Fruit fly (Drosophila melanogaster): ENCODE measurements around the gene ct.
A peak's percentile ranks its signal among the peaks of the same experiment; 100 is the strongest.

ct gene

dm6 chrX:7651657-7652056 lies 43.4 kb downstream of the ct start:
- TF ChIP-seq CG33017 (tag; optimal IDR thresholded peaks at IDR 0.05) (peak; percentile 55), Crg-1 (GFP tag; optimal IDR thresholded peaks at IDR 0.05) (peak; percentile 9), cic (GFP tag; optimal IDR thresholded peaks at IDR 0.05) (peak; percentile 8), bab1 (GFP tag; optimal IDR thresholded peaks at IDR 0.05) (peak; percentile 41), Mnt (GFP tag; optimal IDR thresholded peaks at IDR 0.05) (peak; percentile 23), toe (GFP tag; optimal IDR thresholded peaks at IDR 0.05) (peak; percentile 21), CG11617 (GFP tag; optimal IDR thresholded peaks at IDR 0.05) (no peak), CG7101 (tag; optimal IDR thresholded peaks at IDR 0.05) (peak; percentile 72), CG5204 (GFP tag; optimal IDR thresholded peaks at IDR 0.05) (peak; percentile 62), ovo (GFP tag; optimal IDR thresholded peaks at IDR 0.05) (no peak), cnc (optimal IDR thresholded peaks at IDR 0.05) (no peak), CG7045 (GFP tag; optimal IDR thresholded peaks at IDR 0.05) (peak; percentile 43), CG12768 (GFP tag; optimal IDR thresholded peaks at IDR 0.05) (peak; percentile 40), Hr96 (GFP tag; optimal IDR thresholded peaks at IDR 0.05) (peak; percentile 58), Clk (GFP tag; optimal IDR thresholded peaks at IDR 0.05) (no peak), kay (GFP tag; ENCODE audit: borderline replicate concordance) (no peak), CG1620 (GFP tag; optimal IDR thresholded peaks at IDR 0.05) (peak; percentile 21), CG14711 (tag; optimal IDR thresholded peaks at IDR 0.05) (peak; percentile 70), tj (GFP tag; optimal IDR thresholded peaks at IDR 0.05) (no peak), pad (GFP tag; optimal IDR thresholded peaks at IDR 0.05) (peak; percentile 54)

DNA sequence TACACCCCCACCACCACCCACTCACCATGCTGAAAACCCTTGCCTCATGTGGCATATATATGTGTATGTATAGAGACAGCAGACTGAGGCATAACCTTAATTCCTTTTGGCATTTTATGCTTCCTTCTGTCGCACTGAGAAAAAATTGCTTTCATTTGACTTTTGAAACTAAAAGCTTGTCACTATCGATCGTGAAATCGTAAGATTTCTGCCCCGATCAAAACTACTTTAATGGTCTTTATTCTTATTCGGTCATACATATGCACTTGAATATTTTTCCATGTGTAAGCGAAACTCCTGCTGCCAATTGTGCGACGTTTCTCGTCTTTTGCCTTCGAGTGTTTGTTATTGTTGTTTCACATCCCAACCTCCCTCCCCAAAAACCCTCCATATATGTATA lies 49.2 kb downstream of the ct start:
- no peak for TF ChIP-seq bab1 (GFP tag; optimal IDR thresholded peaks at IDR 0.05)
- TF ChIP-seq CG7045 (GFP tag; optimal IDR thresholded peaks at IDR 0.05), result no peak
- no peak for TF ChIP-seq pad (GFP tag; optimal IDR thresholded peaks at IDR 0.05)
- TF ChIP-seq Crg-1 (GFP tag; optimal IDR thresholded peaks at IDR 0.05), result no peak
- no peak for TF ChIP-seq Hr96 (GFP tag; optimal IDR thresholded peaks at IDR 0.05)
- no peak for TF ChIP-seq CG33017 (tag; optimal IDR thresholded peaks at IDR 0.05)
- TF ChIP-seq CG14711 (tag; optimal IDR thresholded peaks at IDR 0.05), result no peak
- TF ChIP-seq Mnt (GFP tag; optimal IDR thresholded peaks at IDR 0.05), result no peak
- no peak for TF ChIP-seq cnc (optimal IDR thresholded peaks at IDR 0.05)
- TF ChIP-seq tj (GFP tag; optimal IDR thresholded peaks at IDR 0.05), result no peak
- no peak for TF ChIP-seq CG11617 (GFP tag; optimal IDR thresholded peaks at IDR 0.05)
- no peak for TF ChIP-seq CG12768 (GFP tag; optimal IDR thresholded peaks at IDR 0.05)
- no peak for TF ChIP-seq cic (GFP tag; optimal IDR thresholded peaks at IDR 0.05)
- no peak for TF ChIP-seq toe (GFP tag; optimal IDR thresholded peaks at IDR 0.05)
- no peak for TF ChIP-seq Clk (GFP tag; optimal IDR thresholded peaks at IDR 0.05)
- TF ChIP-seq kay (GFP tag; ENCODE audit: borderline replicate concordance), result no peak
- TF ChIP-seq CG1620 (GFP tag; optimal IDR thresholded peaks at IDR 0.05), result no peak
- no peak for TF ChIP-seq CG7101 (tag; optimal IDR thresholded peaks at IDR 0.05)

DNA sequence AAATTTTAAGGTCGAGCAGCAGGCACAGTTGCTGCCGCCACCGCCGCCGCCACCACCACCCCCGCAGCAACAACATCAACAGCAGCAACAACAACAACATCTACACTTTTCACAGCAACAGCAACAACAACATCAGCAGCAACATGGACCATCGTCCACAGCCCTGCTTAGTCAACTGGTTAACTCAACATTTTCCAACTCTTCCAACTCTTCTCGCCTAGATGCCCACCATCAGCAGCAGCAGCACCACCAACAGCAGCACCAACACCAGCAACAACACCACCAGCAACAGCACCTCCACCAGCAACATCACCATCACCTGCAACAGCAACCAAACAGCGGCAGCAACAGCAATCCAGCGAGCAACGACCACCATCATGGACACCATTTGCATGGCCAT lies 54.2 kb downstream of the ct start:
- TF ChIP-seq CG33017 (tag; optimal IDR thresholded peaks at IDR 0.05) (no peak), Hr96 (GFP tag; optimal IDR thresholded peaks at IDR 0.05) (no peak), CG7045 (GFP tag; optimal IDR thresholded peaks at IDR 0.05) (no peak), CG1620 (GFP tag; optimal IDR thresholded peaks at IDR 0.05) (no peak), Clk (GFP tag; optimal IDR thresholded peaks at IDR 0.05) (no peak), Mnt (GFP tag; optimal IDR thresholded peaks at IDR 0.05) (no peak), cic (GFP tag; optimal IDR thresholded peaks at IDR 0.05) (no peak), CG7101 (tag; optimal IDR thresholded peaks at IDR 0.05) (no peak), CG14711 (tag; optimal IDR thresholded peaks at IDR 0.05) (no peak)

- no peak for TF ChIP-seq CG5204 (GFP tag; optimal IDR thresholded peaks at IDR 0.05)
- TF ChIP-seq toe (GFP tag; optimal IDR thresholded peaks at IDR 0.05), result no peak
- TF ChIP-seq tj (GFP tag; optimal IDR thresholded peaks at IDR 0.05), result no peak
- no peak for TF ChIP-seq kay (GFP tag; ENCODE audit: borderline replicate concordance)
- TF ChIP-seq pad (GFP tag; optimal IDR thresholded peaks at IDR 0.05), result no peak
- no peak for TF ChIP-seq CG7045 (GFP tag; optimal IDR thresholded peaks at IDR 0.05)
These were observed 55.7 kb downstream of the ct start for dm6 chrX:7663910-7664309.

dm6 chrX:7666613-7667202 lies 58.5 kb downstream of the ct start:
- TF ChIP-seq bab1 (GFP tag; optimal IDR thresholded peaks at IDR 0.05) (no peak), CG14711 (tag; optimal IDR thresholded peaks at IDR 0.05) (no peak), CG7101 (tag; optimal IDR thresholded peaks at IDR 0.05) (no peak), CG7045 (GFP tag; optimal IDR thresholded peaks at IDR 0.05) (no peak), CG11617 (GFP tag; optimal IDR thresholded peaks at IDR 0.05) (no peak), cic (GFP tag; optimal IDR thresholded peaks at IDR 0.05) (no peak), toe (GFP tag; optimal IDR thresholded peaks at IDR 0.05) (no peak), kay (GFP tag; ENCODE audit: borderline replicate concordance) (no peak), CG5204 (GFP tag; optimal IDR thresholded peaks at IDR 0.05) (no peak), cnc (optimal IDR thresholded peaks at IDR 0.05) (no peak), tj (GFP tag; optimal IDR thresholded peaks at IDR 0.05) (no peak), Mnt (GFP tag; optimal IDR thresholded peaks at IDR 0.05) (no peak), pad (GFP tag; optimal IDR thresholded peaks at IDR 0.05) (no peak), CG12768 (GFP tag; optimal IDR thresholded peaks at IDR 0.05) (no peak), CG33017 (tag; optimal IDR thresholded peaks at IDR 0.05) (no peak), ovo (GFP tag; optimal IDR thresholded peaks at IDR 0.05) (no peak), CG1620 (GFP tag; optimal IDR thresholded peaks at IDR 0.05) (no peak)

DNA sequence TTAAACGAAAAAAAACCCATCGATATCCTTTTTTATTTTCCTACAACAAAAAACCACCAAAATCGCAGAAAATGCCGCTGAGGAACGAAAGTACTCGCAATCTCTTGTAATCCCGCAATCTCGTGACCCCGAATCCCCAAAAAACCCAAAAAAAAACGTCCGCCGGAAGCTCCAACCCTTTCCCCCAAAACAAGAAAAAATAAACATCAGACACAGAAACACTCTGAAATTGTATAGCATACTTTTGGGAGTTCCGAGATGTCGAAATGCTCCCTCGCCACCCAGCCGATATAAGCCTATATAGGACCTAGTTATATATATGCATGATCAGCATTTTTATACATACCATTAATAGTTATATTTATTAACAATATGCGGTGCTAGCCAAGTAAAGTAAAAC lies 68.6 kb downstream of the ct start:
- TF ChIP-seq CG11617 (GFP tag; optimal IDR thresholded peaks at IDR 0.05), result no peak
- no peak for TF ChIP-seq pad (GFP tag; optimal IDR thresholded peaks at IDR 0.05)
- TF ChIP-seq kay (GFP tag; ENCODE audit: borderline replicate concordance), result no peak
- no peak for TF ChIP-seq bab1 (GFP tag; optimal IDR thresholded peaks at IDR 0.05)
- TF ChIP-seq CG1620 (GFP tag; optimal IDR thresholded peaks at IDR 0.05), result no peak
- TF ChIP-seq Hr96 (GFP tag; optimal IDR thresholded peaks at IDR 0.05), result no peak
- no peak for TF ChIP-seq Crg-1 (GFP tag; optimal IDR thresholded peaks at IDR 0.05)
- TF ChIP-seq CG14711 (tag; optimal IDR thresholded peaks at IDR 0.05), result no peak
- TF ChIP-seq CG7045 (GFP tag; optimal IDR thresholded peaks at IDR 0.05), result no peak
- TF ChIP-seq cic (GFP tag; optimal IDR thresholded peaks at IDR 0.05), result no peak
- no peak for TF ChIP-seq ovo (GFP tag; optimal IDR thresholded peaks at IDR 0.05)
- no peak for TF ChIP-seq tj (GFP tag; optimal IDR thresholded peaks at IDR 0.05)
- TF ChIP-seq Mnt (GFP tag; optimal IDR thresholded peaks at IDR 0.05), result no peak
- no peak for TF ChIP-seq CG7101 (tag; optimal IDR thresholded peaks at IDR 0.05)
- TF ChIP-seq CG5204 (GFP tag; optimal IDR thresholded peaks at IDR 0.05), result no peak
- TF ChIP-seq CG33017 (tag; optimal IDR thresholded peaks at IDR 0.05), result no peak
- TF ChIP-seq toe (GFP tag; optimal IDR thresholded peaks at IDR 0.05), result no peak

Measured in whole organism, adult.